Fruit fly (Drosophila melanogaster) whole organism, embryonic: ENCODE measurements around the gene Gr97a.
A peak's percentile ranks its signal among the peaks of the same experiment; 100 is the strongest.

Experiments
- Atf6 ChIP-seq: fragments of 200-800 bp; sonication (Bioruptor generic); IDR thresholded peaks from 2 replicates; pipeline ENCODE4 v1.3.6; 2022; ENCODE audit warnings: missing biosample characterization, missing genetic modification characterization
- Awh ChIP-seq: fragments of 200-800 bp; sonication (Bioruptor generic); IDR thresholded peaks from 2 replicates; pipeline ENCODE4, ENCODE4 v1.3.6; 2022; ENCODE audit warnings: missing biosample characterization, missing genetic modification characterization
- CG10431 ChIP-seq: fragments of 200-800 bp; sonication (Bioruptor generic); optimal IDR thresholded peaks from 3 replicates; lab custom pipeline; 2018; ENCODE audit warnings: missing biosample characterization, mild to moderate bottlenecking, missing genetic modification characterization
- CG11093 ChIP-seq: fragments of 200-800 bp; sonication (Bioruptor generic); IDR thresholded peaks from 3 replicates; pipeline ENCODE4 v1.3.6; 2022; ENCODE audit warnings: missing biosample characterization, missing genetic modification characterization
- CG14014 ChIP-seq: fragments of 200-800 bp; sonication (Bioruptor generic); IDR thresholded peaks from 2 replicates; pipeline ENCODE4 v1.3.6; 2022; ENCODE audit warnings: missing biosample characterization, missing genetic modification characterization
- CG14441 ChIP-seq: fragments of 200-800 bp; sonication (Bioruptor generic); IDR thresholded peaks from 2 replicates; pipeline ENCODE4 v1.3.6; 2022; ENCODE audit warnings: missing biosample characterization, missing genetic modification characterization
- CG15514 ChIP-seq: fragments of 200-800 bp; sonication (Bioruptor generic); optimal IDR thresholded peaks from 3 replicates; lab custom pipeline; 2017; ENCODE audit warnings: missing biosample characterization, missing genetic modification characterization, mild to moderate bottlenecking, moderate library complexity, missing genetic modification reagents
- CG16779 ChIP-seq: fragments of 200-800 bp; sonication (Bioruptor generic); IDR thresholded peaks from 2 replicates; pipeline ENCODE4 v1.3.6; 2022; ENCODE audit warnings: missing biosample characterization, missing genetic modification characterization
- CG18599 ChIP-seq: fragments of 200-800 bp; sonication (Bioruptor generic); optimal IDR thresholded peaks from 3 replicates; lab custom pipeline; 2017; ENCODE audit warnings: missing biosample characterization, missing genetic modification characterization, mild to moderate bottlenecking, moderate library complexity, missing genetic modification reagents
- CG2120 ChIP-seq: fragments of 200-800 bp; sonication (Bioruptor generic); optimal IDR thresholded peaks from 3 replicates; lab custom pipeline; 2016; ENCODE audit warnings: missing biosample characterization, missing genetic modification characterization
- CG32772 ChIP-seq: fragments of 200-800 bp; sonication (Bioruptor generic); IDR thresholded peaks from 2 replicates; pipeline ENCODE4 v1.3.6; 2022; ENCODE audit warnings: missing biosample characterization, missing genetic modification characterization
- CG34376 ChIP-seq: fragments of 200-800 bp; sonication (Bioruptor generic); optimal IDR thresholded peaks from 2 replicates; lab custom pipeline; 2018; ENCODE audit warnings: missing biosample characterization, mild to moderate bottlenecking, missing genetic modification characterization
- CG43689 ChIP-seq: fragments of 200-800 bp; sonication (Bioruptor generic); IDR thresholded peaks from 2 replicates; pipeline ENCODE4 v1.3.6; 2022; ENCODE audit warnings: missing biosample characterization, missing genetic modification characterization
- CG5180 ChIP-seq: fragments of 200-800 bp; sonication (Bioruptor generic); optimal IDR thresholded peaks from 3 replicates; lab custom pipeline; 2017; ENCODE audit warnings: missing biosample characterization, missing genetic modification characterization, mild to moderate bottlenecking, moderate library complexity, missing genetic modification reagents
- CG7987 ChIP-seq: fragments of 200-800 bp; sonication (Bioruptor generic); optimal IDR thresholded peaks from 2 replicates; lab custom pipeline; 2018; ENCODE audit warnings: missing biosample characterization, mild to moderate bottlenecking, missing genetic modification characterization, moderate library complexity
- CG8765 ChIP-seq: fragments of 200-800 bp; sonication (Bioruptor generic); IDR thresholded peaks from 2 replicates; pipeline ENCODE4 v1.3.6; 2022; ENCODE audit warnings: missing biosample characterization, missing genetic modification characterization
- CG9932 ChIP-seq: fragments of 200-800 bp; sonication (Bioruptor generic); IDR thresholded peaks from 2 replicates; pipeline ENCODE4 v1.3.6; 2022; ENCODE audit warnings: missing biosample characterization, missing genetic modification characterization
- Drgx ChIP-seq: fragments of 200-800 bp; sonication (Bioruptor generic); IDR thresholded peaks from 2 replicates; pipeline ENCODE4 v1.3.6; 2022; ENCODE audit warnings: missing biosample characterization, missing genetic modification characterization
- Ets65A ChIP-seq: fragments of 200-800 bp; sonication (Bioruptor generic); peaks from one replicate; lab custom pipeline; 2016; ENCODE audit warnings: missing biosample characterization, missing genetic modification characterization
- Fer1 ChIP-seq: fragments of 200-800 bp; sonication (Bioruptor generic); optimal IDR thresholded peaks from 2 replicates; lab custom pipeline; 2017; ENCODE audit warnings: missing biosample characterization, mild to moderate bottlenecking, missing genetic modification characterization
- HLH54F ChIP-seq: fragments of 200-800 bp; sonication (Bioruptor generic); optimal IDR thresholded peaks from 3 replicates; lab custom pipeline; 2016; ENCODE audit warnings: missing biosample characterization, missing genetic modification characterization
- Med ChIP-seq: fragments of 200-800 bp; sonication (Bioruptor generic); peaks from one replicate; lab custom pipeline; 2016; ENCODE audit warnings: missing biosample characterization, missing genetic modification characterization, mild to moderate bottlenecking, inconsistent platforms, moderate library complexity
- NFAT ChIP-seq: fragments of 200-800 bp; sonication (Bioruptor generic); IDR thresholded peaks from 2 replicates; pipeline ENCODE4 v1.3.6; 2022; ENCODE audit warnings: missing biosample characterization, missing genetic modification characterization
- Nf-YC ChIP-seq: fragments of 200-800 bp; optimal IDR thresholded peaks from 3 replicates; lab custom pipeline; 2019; ENCODE audit warnings: missing biosample characterization, mild to moderate bottlenecking, missing genetic modification characterization, moderate library complexity
- Trl ChIP-seq, 3 experiments: fragments of >200 bp in 2 of 3; fragments of 200-800 bp in 1 of 3; sonication (Bioruptor generic) in 1 of 3; optimal IDR thresholded peaks; 2 replicates in 1 of 3; 3 replicates in 2 of 3; lab custom pipeline; 2016 to 2017; ENCODE audit warnings: missing biosample characterization in 1 of 3, missing genetic modification characterization in 1 of 3
- abd-A ChIP-seq: fragments of 200-800 bp; sonication (Bioruptor generic); optimal IDR thresholded peaks from 3 replicates; lab custom pipeline; 2019; ENCODE audit warnings: missing biosample characterization, mild to moderate bottlenecking, missing genetic modification characterization, moderate library complexity
- ash1 ChIP-seq: fragments of 200-800 bp; sonication (Bioruptor generic); optimal IDR thresholded peaks from 2 replicates; lab custom pipeline; 2018; ENCODE audit warnings: missing biosample characterization, mild to moderate bottlenecking, missing genetic modification characterization
- bab2 ChIP-seq: fragments of 200-800 bp; sonication (Bioruptor generic); optimal IDR thresholded peaks from 2 replicates; lab custom pipeline; 2016; ENCODE audit warnings: missing biosample characterization, missing genetic modification characterization
- bowl ChIP-seq: fragments of 200-800 bp; sonication (Bioruptor generic); IDR thresholded peaks from 2 replicates; pipeline ENCODE4 v1.3.6; 2022; ENCODE audit warnings: missing biosample characterization, missing genetic modification characterization
- crc ChIP-seq: fragments of 200-800 bp; sonication (Bioruptor generic); optimal IDR thresholded peaks from 2 replicates; lab custom pipeline; 2016; ENCODE audit warnings: missing biosample characterization, missing genetic modification characterization
- crol ChIP-seq: fragments of 200-800 bp; sonication (Bioruptor generic); IDR thresholded peaks from 2 replicates; pipeline ENCODE4 v1.3.6; 2022; ENCODE audit warnings: missing biosample characterization, missing genetic modification characterization
- exex ChIP-seq: fragments of 200-800 bp; sonication (Bioruptor generic); optimal IDR thresholded peaks from 4 replicates; lab custom pipeline; 2018; ENCODE audit warnings: missing biosample characterization, mild to moderate bottlenecking, missing genetic modification characterization, moderate library complexity
- gce ChIP-seq: fragments of 200-800 bp; sonication (Bioruptor generic); IDR thresholded peaks from 3 replicates; pipeline ENCODE4 v1.3.6; 2022; ENCODE audit warnings: missing biosample characterization, missing genetic modification characterization
- gem ChIP-seq: fragments of 200-800 bp; sonication (Bioruptor generic); optimal IDR thresholded peaks from 2 replicates; lab custom pipeline; 2019; ENCODE audit warnings: missing biosample characterization, mild to moderate bottlenecking, missing genetic modification characterization, moderate library complexity
- grau ChIP-seq: fragments of 200-800 bp; optimal IDR thresholded peaks from 3 replicates; lab custom pipeline; 2019; ENCODE audit warnings: missing biosample characterization, mild to moderate bottlenecking, missing genetic modification characterization, moderate library complexity
- knrl ChIP-seq: fragments of 200-800 bp; sonication (Bioruptor generic); IDR thresholded peaks from 3 replicates; pipeline ENCODE4 v1.3.6; 2022; ENCODE audit warnings: missing biosample characterization, missing genetic modification characterization; ENCODE audit not compliant: partially characterized antibody
- mam ChIP-seq: fragments of 200-800 bp; sonication (Bioruptor generic); optimal IDR thresholded peaks from 3 replicates; lab custom pipeline; 2016; ENCODE audit warnings: missing biosample characterization, missing genetic modification characterization
- mirr ChIP-seq: fragments of 200-800 bp; sonication (Bioruptor generic); optimal IDR thresholded peaks from 3 replicates; lab custom pipeline; 2018; ENCODE audit warnings: missing biosample characterization, mild to moderate bottlenecking, missing genetic modification characterization
- otp ChIP-seq: fragments of 200-800 bp; sonication (Bioruptor generic); IDR thresholded peaks from 3 replicates; pipeline ENCODE4, ENCODE4 v1.3.6; 2022; ENCODE audit warnings: missing biosample characterization, missing genetic modification characterization
- sens-2 ChIP-seq: fragments of 200-800 bp; sonication (Bioruptor generic); IDR thresholded peaks from 2 replicates; pipeline ENCODE4 v1.3.6; 2022; ENCODE audit warnings: missing biosample characterization, missing genetic modification characterization
- slou ChIP-seq: fragments of 200-800 bp; sonication (Bioruptor generic); optimal IDR thresholded peaks from 3 replicates; lab custom pipeline; 2016; ENCODE audit warnings: missing biosample characterization, missing genetic modification characterization
- sna ChIP-seq: fragments of 200-800 bp; sonication (Bioruptor generic); IDR thresholded peaks from 2 replicates; pipeline ENCODE4 v1.3.6; 2022; ENCODE audit warnings: missing biosample characterization, missing genetic modification characterization; ENCODE audit not compliant: partially characterized antibody
- tna ChIP-seq: fragments of 200-800 bp; sonication (Bioruptor generic); IDR thresholded peaks from 2 replicates; pipeline ENCODE4 v1.3.6; 2022; ENCODE audit warnings: missing biosample characterization, missing genetic modification characterization; ENCODE audit not compliant: partially characterized antibody
- toy ChIP-seq: fragments of 200-800 bp; sonication (Bioruptor generic); IDR thresholded peaks from 2 replicates; pipeline ENCODE4 v1.3.6; 2022; ENCODE audit warnings: missing biosample characterization, missing genetic modification characterization
- unc-4 ChIP-seq: fragments of 200-800 bp; sonication (Bioruptor generic); IDR thresholded peaks from 2 replicates; pipeline ENCODE4 v1.3.6; 2022; ENCODE audit warnings: missing biosample characterization, missing genetic modification characterization; ENCODE audit not compliant: partially characterized antibody
- usp ChIP-seq: fragments of >200 bp; optimal IDR thresholded peaks from 2 replicates; lab custom pipeline; 2017; ENCODE audit warnings: missing biosample characterization, missing genetic modification characterization
- z ChIP-seq: fragments of 200-800 bp; sonication (Bioruptor generic); IDR thresholded peaks from 3 replicates; pipeline ENCODE4 v1.3.6; 2022; ENCODE audit warnings: missing biosample characterization, missing genetic modification characterization

Gr97a gene

dm6 chr3R:26960496-26960895, 5.8 kb downstream of the Gr97a start (continued):
- TF ChIP-seq knrl (GFP tag; lab: Robert Waterston, UW), result 0 out of 3 replicates have a peak, but pooled peaks have one; percentile 13
- TF ChIP-seq Fer1 (GFP tag; lab: Kevin White, UChicago), result peak; percentile 27
- TF ChIP-seq ash1 (GFP tag; lab: Kevin White, UChicago), result no peak
- TF ChIP-seq CG7987 (GFP tag; lab: Kevin White, UChicago), result no peak
- TF ChIP-seq sens-2 (GFP tag; lab: Robert Waterston, UW), result 0 out of 2 replicates have a peak, but pooled peaks have one; percentile 52
- TF ChIP-seq gem (tag; lab: Kevin White, UChicago), result no peak
- TF ChIP-seq crol (GFP tag; lab: Robert Waterston, UW), result peak; percentile 30; the same call in 1 of the 2 replicates
- TF ChIP-seq usp, result no peak
- no peak for TF ChIP-seq bowl
- TF ChIP-seq CG16779 (GFP tag; lab: Robert Waterston, UW), result peak; percentile 66; the same call in 1 of the 2 replicates
- no peak for TF ChIP-seq exex (tag; lab: Kevin White, UChicago)
- 0 out of 2 replicates have a peak, but pooled peaks have one; percentile 7 for TF ChIP-seq CG14441
- no peak for TF ChIP-seq CG10431
- no peak for TF ChIP-seq HLH54F (GFP tag; lab: Kevin White, UChicago)
- TF ChIP-seq CG9932, result peak; percentile 35; the same call in 1 of the 2 replicates
- TF ChIP-seq z (GFP tag; lab: Robert Waterston, UW), result peak; percentile 95
- TF ChIP-seq CG34376 (GFP tag; lab: Kevin White, UChicago), result peak; percentile 0
- no peak for TF ChIP-seq CG5180 (GFP tag; lab: Kevin White, UChicago)
- peak; percentile 53; the same call in 1 of the 2 replicates for TF ChIP-seq Atf6 (GFP tag; lab: Robert Waterston, UW)
- TF ChIP-seq sna (GFP tag; lab: Robert Waterston, UW), result 0 out of 2 replicates have a peak, but pooled peaks have one; percentile 33
- TF ChIP-seq CG8765 (GFP tag; lab: Robert Waterston, UW), result no peak
- TF ChIP-seq CG2120 (GFP tag; lab: Kevin White, UChicago), result no peak
- peak; percentile 46; the same call in 1 of the 2 replicates for TF ChIP-seq toy (GFP tag; lab: Robert Waterston, UW)
- no peak for TF ChIP-seq mam
- peak; percentile 81 for TF ChIP-seq Ets65A (GFP tag; lab: Kevin White, UChicago)
- peak; percentile 38 for TF ChIP-seq CG18599 (GFP tag; lab: Kevin White, UChicago)
- no peak for TF ChIP-seq slou (GFP tag; lab: Kevin White, UChicago)
- TF ChIP-seq Nf-YC (tag; lab: Kevin White, UChicago), result peak; percentile 21
- TF ChIP-seq Awh (GFP tag; lab: Robert Waterston, UW), result 0 out of 2 replicates have a peak, but pooled peaks have one; percentile 26
- TF ChIP-seq Med, result peak; percentile 28
- peak; percentile 17; the same call in 1 of the 2 replicates for TF ChIP-seq unc-4
- peak; percentile 72; the same call in 1 of the 3 replicates for TF ChIP-seq gce
- TF ChIP-seq CG11093 (GFP tag; lab: Robert Waterston, UW), result 0 out of 3 replicates have a peak, but pooled peaks have one; percentile 48
- peak; percentile 31 to 32 for TF ChIP-seq Trl (optimal IDR thresholded peaks at IDR 0.05; lab: Kevin White, UChicago)
- TF ChIP-seq Trl (GFP tag; optimal IDR thresholded peaks at IDR 0.05; lab: Kevin White, UChicago), result no peak
- TF ChIP-seq bab2, result no peak
- no peak for TF ChIP-seq grau (tag; lab: Kevin White, UChicago)
- 0 out of 2 replicates have a peak, but pooled peaks have one; percentile 24 for TF ChIP-seq CG32772 (GFP tag; lab: Robert Waterston, UW)
- no peak for TF ChIP-seq CG43689 (GFP tag; lab: Robert Waterston, UW)
- TF ChIP-seq mirr (GFP tag; lab: Kevin White, UChicago), result peak; percentile 43
- peak; percentile 22; the same call in 1 of the 2 replicates for TF ChIP-seq CG14014 (GFP tag; lab: Robert Waterston, UW)
- TF ChIP-seq abd-A (tag; lab: Kevin White, UChicago), result peak; percentile 66
- 0 out of 2 replicates have a peak, but pooled peaks have one; percentile 28 for TF ChIP-seq NFAT (GFP tag; lab: Robert Waterston, UW)
- TF ChIP-seq crc (GFP tag; lab: Kevin White, UChicago), result no peak
- peak; percentile 16 for TF ChIP-seq CG15514 (GFP tag; lab: Kevin White, UChicago)
- TF ChIP-seq tna, result peak; percentile 36; the same call in 1 of the 2 replicates
- 0 out of 2 replicates have a peak, but pooled peaks have one; percentile 10 for TF ChIP-seq Drgx (GFP tag; lab: Robert Waterston, UW)
- TF ChIP-seq otp (GFP tag; lab: Robert Waterston, UW), result 0 out of 3 replicates have a peak, but pooled peaks have one; percentile 37
